Fruit fly (Drosophila melanogaster) whole organism, embryonic: Measurements from ENCODE around the gene msb1l.
A peak's percentile ranks its signal among the peaks of the same experiment; 100 is the strongest.

Experiments used
- B-H2 ChIP-seq: fragments of 200-800 bp; sonication (Bioruptor generic); optimal IDR thresholded peaks from 2 replicates; lab custom pipeline; 2018; ENCODE audit warnings: missing biosample characterization, mild to moderate bottlenecking, missing genetic modification characterization
- BEAF-32 ChIP-seq: fragments of 200-800 bp; sonication (Bioruptor generic); optimal IDR thresholded peaks from 3 replicates; lab custom pipeline; 2017; ENCODE audit warnings: missing biosample characterization, missing genetic modification characterization, mild to moderate bottlenecking, moderate library complexity, missing genetic modification reagents
- CG10267 ChIP-seq: fragments of 200-800 bp; sonication (Bioruptor generic); optimal IDR thresholded peaks from 2 replicates; lab custom pipeline; 2018; ENCODE audit warnings: missing biosample characterization, mild to moderate bottlenecking, missing genetic modification characterization, moderate library complexity
- CG10366 ChIP-seq: fragments of 200-800 bp; sonication (Bioruptor generic); IDR thresholded peaks from 2 replicates; pipeline ENCODE4 v1.3.6; 2022; ENCODE audit warnings: missing biosample characterization, missing genetic modification characterization
- CG10979 ChIP-seq: fragments of 200-800 bp; sonication (Bioruptor generic); optimal IDR thresholded peaks from 2 replicates; lab custom pipeline; 2018; ENCODE audit warnings: missing biosample characterization, mild to moderate bottlenecking, missing genetic modification characterization, moderate library complexity
- CG11085 ChIP-seq: fragments of 200-800 bp; sonication (Bioruptor generic); IDR thresholded peaks from 2 replicates; pipeline ENCODE4 v1.3.6; 2022; ENCODE audit warnings: missing biosample characterization, missing genetic modification characterization
- CG11456 ChIP-seq: fragments of 200-800 bp; sonication (Bioruptor generic); IDR thresholded peaks from 3 replicates; pipeline ENCODE4 v1.3.6; 2022; ENCODE audit warnings: missing biosample characterization, missing genetic modification characterization
- CG12942 ChIP-seq: fragments of 200-800 bp; sonication (Bioruptor generic); optimal IDR thresholded peaks from 3 replicates; lab custom pipeline; 2016; ENCODE audit warnings: missing biosample characterization, missing genetic modification characterization
- CG14014 ChIP-seq: fragments of 200-800 bp; sonication (Bioruptor generic); IDR thresholded peaks from 2 replicates; pipeline ENCODE4 v1.3.6; 2022; ENCODE audit warnings: missing biosample characterization, missing genetic modification characterization
- CG14710 ChIP-seq: fragments of 200-800 bp; sonication (Bioruptor generic); optimal IDR thresholded peaks from 3 replicates; lab custom pipeline; 2019; ENCODE audit warnings: missing biosample characterization, mild to moderate bottlenecking, missing genetic modification characterization, moderate library complexity
- CG1603 ChIP-seq: fragments of 200-800 bp; sonication (Bioruptor generic); optimal IDR thresholded peaks from 2 replicates; lab custom pipeline; 2019; ENCODE audit warnings: missing biosample characterization, mild to moderate bottlenecking, missing genetic modification characterization, moderate library complexity
- CG16813 ChIP-seq: fragments of 200-800 bp; sonication (Bioruptor generic); IDR thresholded peaks from 3 replicates; pipeline ENCODE4 v1.3.6; 2022; ENCODE audit warnings: missing biosample characterization, missing genetic modification characterization; ENCODE audit not compliant: partially characterized antibody
- CG2120 ChIP-seq: fragments of 200-800 bp; sonication (Bioruptor generic); optimal IDR thresholded peaks from 3 replicates; lab custom pipeline; 2016; ENCODE audit warnings: missing biosample characterization, missing genetic modification characterization
- CG32532 ChIP-seq: fragments of 200-800 bp; sonication (Bioruptor generic); IDR thresholded peaks from 2 replicates; pipeline ENCODE4 v1.3.6; 2022; ENCODE audit warnings: missing biosample characterization, missing genetic modification characterization
- CG34422 ChIP-seq: fragments of 200-800 bp; sonication (Bioruptor generic); IDR thresholded peaks from 3 replicates; pipeline ENCODE4 v1.3.6; 2022; ENCODE audit warnings: missing biosample characterization, missing genetic modification characterization
- CG4617 ChIP-seq: fragments of 200-800 bp; sonication (Bioruptor generic); optimal IDR thresholded peaks from 3 replicates; lab custom pipeline; 2016; ENCODE audit warnings: missing biosample characterization, missing genetic modification characterization, borderline replicate concordance
- CG9609 ChIP-seq: fragments of 200-800 bp; sonication (Bioruptor generic); optimal IDR thresholded peaks from 3 replicates; lab custom pipeline; 2016; ENCODE audit warnings: missing biosample characterization, missing genetic modification characterization
- CoRest ChIP-seq: fragments of 200-800 bp; sonication (Bioruptor generic); optimal IDR thresholded peaks from 3 replicates; lab custom pipeline; 2018; ENCODE audit warnings: missing biosample characterization, mild to moderate bottlenecking, missing genetic modification characterization, moderate library complexity
- Dll ChIP-seq: fragments of 200-800 bp; sonication (Bioruptor generic); IDR thresholded peaks from 4 replicates; pipeline ENCODE4 v1.3.6; 2022; ENCODE audit warnings: missing biosample characterization, missing genetic modification characterization; ENCODE audit not compliant: partially characterized antibody
- Dp ChIP-seq: fragments of 200-800 bp; sonication (Bioruptor generic); optimal IDR thresholded peaks from 2 replicates; lab custom pipeline; 2018; ENCODE audit warnings: missing biosample characterization, mild to moderate bottlenecking, missing genetic modification characterization, moderate library complexity
- Fer1 ChIP-seq: fragments of 200-800 bp; sonication (Bioruptor generic); optimal IDR thresholded peaks from 2 replicates; lab custom pipeline; 2017; ENCODE audit warnings: missing biosample characterization, mild to moderate bottlenecking, missing genetic modification characterization
- Hmr ChIP-seq: fragments of 200-800 bp; sonication (Bioruptor generic); optimal IDR thresholded peaks from 3 replicates; lab custom pipeline; 2017; ENCODE audit warnings: mild to moderate bottlenecking, missing biosample characterization, missing genetic modification reagents, missing genetic modification characterization
- MBD-R2 ChIP-seq: fragments of 200-800 bp; sonication (Bioruptor generic); IDR thresholded peaks from 2 replicates; pipeline ENCODE4 v1.3.6; 2022; ENCODE audit warnings: missing biosample characterization, missing genetic modification characterization
- MESR4 ChIP-seq: fragments of 200-800 bp; sonication (Bioruptor generic); optimal IDR thresholded peaks from 2 replicates; lab custom pipeline; 2018; ENCODE audit warnings: missing biosample characterization, mild to moderate bottlenecking, missing genetic modification characterization, moderate library complexity
- PHDP ChIP-seq: fragments of 200-800 bp; sonication (Bioruptor generic); optimal IDR thresholded peaks from 3 replicates; lab custom pipeline; 2018; ENCODE audit warnings: missing biosample characterization, mild to moderate bottlenecking, missing genetic modification characterization, moderate library complexity
- Sry-δ ChIP-seq: fragments of 200-800 bp; sonication (Bioruptor generic); optimal IDR thresholded peaks from 2 replicates; lab custom pipeline; 2016; ENCODE audit warnings: missing biosample characterization, missing genetic modification characterization
- TFAM ChIP-seq: fragments of 200-800 bp; sonication (Bioruptor generic); optimal IDR thresholded peaks from 2 replicates; lab custom pipeline; 2017; ENCODE audit warnings: missing biosample characterization, missing genetic modification characterization, inconsistent platforms
- bab2 ChIP-seq: fragments of 200-800 bp; sonication (Bioruptor generic); optimal IDR thresholded peaks from 2 replicates; lab custom pipeline; 2016; ENCODE audit warnings: missing biosample characterization, missing genetic modification characterization
- crc ChIP-seq: fragments of 200-800 bp; sonication (Bioruptor generic); optimal IDR thresholded peaks from 2 replicates; lab custom pipeline; 2016; ENCODE audit warnings: missing biosample characterization, missing genetic modification characterization
- crol ChIP-seq: fragments of 200-800 bp; sonication (Bioruptor generic); IDR thresholded peaks from 2 replicates; pipeline ENCODE4 v1.3.6; 2022; ENCODE audit warnings: missing biosample characterization, missing genetic modification characterization
- dimm ChIP-seq: fragments of 200-800 bp; sonication (Bioruptor generic); IDR thresholded peaks from 2 replicates; pipeline ENCODE4 v1.3.6; 2022; ENCODE audit warnings: missing biosample characterization, missing genetic modification characterization
- dmrt11E ChIP-seq: fragments of 200-800 bp; sonication (Bioruptor generic); optimal IDR thresholded peaks from 3 replicates; lab custom pipeline; 2018; ENCODE audit warnings: missing biosample characterization, mild to moderate bottlenecking, missing genetic modification characterization, moderate library complexity
- esg ChIP-seq: fragments of 200-800 bp; sonication (Bioruptor generic); conservative IDR thresholded peaks from 2 replicates; pipeline ENCODE4 v1.3.6; 2022; ENCODE audit warnings: missing biosample characterization, missing genetic modification characterization
- eve ChIP-seq, 2 experiments: fragments of >200 bp; optimal IDR thresholded peaks; 2 replicates each; lab custom pipeline; 2017; ENCODE audit warnings: missing biosample characterization in 2 of 2, missing genetic modification characterization in 2 of 2
- ewg ChIP-seq: fragments of 200-800 bp; sonication (Bioruptor generic); optimal IDR thresholded peaks from 3 replicates; lab custom pipeline; 2017; ENCODE audit warnings: mild to moderate bottlenecking, missing biosample characterization, missing genetic modification reagents, missing genetic modification characterization
- exex ChIP-seq: fragments of 200-800 bp; sonication (Bioruptor generic); optimal IDR thresholded peaks from 4 replicates; lab custom pipeline; 2018; ENCODE audit warnings: missing biosample characterization, mild to moderate bottlenecking, missing genetic modification characterization, moderate library complexity
- gce ChIP-seq: fragments of 200-800 bp; sonication (Bioruptor generic); IDR thresholded peaks from 3 replicates; pipeline ENCODE4 v1.3.6; 2022; ENCODE audit warnings: missing biosample characterization, missing genetic modification characterization
- gfzf ChIP-seq: fragments of 200-800 bp; sonication (Bioruptor generic); optimal IDR thresholded peaks from 2 replicates; lab custom pipeline; 2016; ENCODE audit warnings: missing biosample characterization, mild to moderate bottlenecking, missing genetic modification characterization, moderate library complexity
- hb ChIP-seq: fragments of 200-800 bp; sonication (Bioruptor generic); IDR thresholded peaks from 3 replicates; pipeline ENCODE4 v1.3.6; 2022; ENCODE audit warnings: missing biosample characterization, missing genetic modification characterization; ENCODE audit not compliant: partially characterized antibody
- ind ChIP-seq: fragments of 200-800 bp; sonication (Bioruptor generic); optimal IDR thresholded peaks from 3 replicates; lab custom pipeline; 2016; ENCODE audit warnings: missing biosample characterization, missing genetic modification characterization
- lbe ChIP-seq: fragments of 200-800 bp; sonication (Bioruptor generic); optimal IDR thresholded peaks from 2 replicates; lab custom pipeline; 2016; ENCODE audit warnings: missing biosample characterization, mild to moderate bottlenecking, missing genetic modification characterization
- onecut ChIP-seq: fragments of 200-800 bp; sonication (Bioruptor generic); IDR thresholded peaks from 2 replicates; pipeline ENCODE4 v1.3.6; 2022; ENCODE audit warnings: missing biosample characterization, missing genetic modification characterization
- peb ChIP-seq: fragments of 200-800 bp; sonication (Bioruptor generic); IDR thresholded peaks from 2 replicates; pipeline ENCODE4 v1.3.6; 2022; ENCODE audit warnings: missing biosample characterization, missing genetic modification characterization
- sc ChIP-seq, 3 experiments: fragments of >200 bp in 2 of 3; fragments of 200-800 bp in 1 of 3; sonication (Bioruptor generic) in 1 of 3; optimal IDR thresholded peaks; 2 replicates in 2 of 3; 3 replicates in 1 of 3; lab custom pipeline; 2017; ENCODE audit warnings: mild to moderate bottlenecking in 1 of 3, missing biosample characterization in 1 of 3, missing genetic modification characterization in 1 of 3, missing genetic modification reagents in 1 of 3
- sens-2 ChIP-seq: fragments of 200-800 bp; sonication (Bioruptor generic); IDR thresholded peaks from 2 replicates; pipeline ENCODE4 v1.3.6; 2022; ENCODE audit warnings: missing biosample characterization, missing genetic modification characterization
- stwl ChIP-seq: fragments of 200-800 bp; sonication (Bioruptor generic); optimal IDR thresholded peaks from 3 replicates; lab custom pipeline; 2018; ENCODE audit warnings: missing biosample characterization, mild to moderate bottlenecking, missing genetic modification characterization, moderate library complexity
- tgo ChIP-seq: fragments of 200-800 bp; sonication (Bioruptor generic); IDR thresholded peaks from 3 replicates; pipeline ENCODE4 v1.3.6; 2022; ENCODE audit warnings: missing biosample characterization, missing genetic modification characterization
- trem ChIP-seq: fragments of 200-800 bp; optimal IDR thresholded peaks from 3 replicates; lab custom pipeline; 2019; ENCODE audit warnings: missing biosample characterization, mild to moderate bottlenecking, missing genetic modification characterization, moderate library complexity
- vvl ChIP-seq: fragments of 200-800 bp; sonication (Bioruptor generic); IDR thresholded peaks from 2 replicates; pipeline ENCODE4 v1.3.6; 2022; ENCODE audit warnings: missing biosample characterization, missing genetic modification characterization
- zen ChIP-seq: fragments of 200-800 bp; sonication (Bioruptor generic); optimal IDR thresholded peaks from 3 replicates; lab custom pipeline; 2018; ENCODE audit warnings: missing biosample characterization, mild to moderate bottlenecking, missing genetic modification characterization, moderate library complexity

Gene msb1l

dm6 chr2L:19530092-19530491 is 47.4 kb upstream of the msb1l start, which contains the start of gene CG10165 (continued):
- peak; percentile 21 for TF ChIP-seq CG2120 (GFP tag; lab: Kevin White, UChicago)
- TF ChIP-seq B-H2 (GFP tag; lab: Kevin White, UChicago), result peak; percentile 23
- peak; percentile 7 for TF ChIP-seq gfzf (GFP tag; lab: Kevin White, UChicago)
- peak; percentile 57 for TF ChIP-seq exex
- TF ChIP-seq stwl (tag; lab: Kevin White, UChicago), result peak; percentile 49
- no peak for TF ChIP-seq peb (GFP tag; lab: Robert Waterston, UW)
- TF ChIP-seq CG12942 (GFP tag; lab: Kevin White, UChicago), result no peak
- TF ChIP-seq Fer1 (GFP tag; lab: Kevin White, UChicago), result peak; percentile 2
- TF ChIP-seq CG11456 (GFP tag; lab: Robert Waterston, UW), result no peak
- no peak for TF ChIP-seq PHDP (tag; lab: Kevin White, UChicago)
- peak; percentile 26 for TF ChIP-seq CG14710 (tag; lab: Kevin White, UChicago)
- peak; percentile 28 for TF ChIP-seq MESR4 (GFP tag; lab: Kevin White, UChicago)
- peak; percentile 83 for TF ChIP-seq MBD-R2 (GFP tag; lab: Robert Waterston, UW)
- TF ChIP-seq dmrt11E (tag; lab: Kevin White, UChicago), result no peak
- TF ChIP-seq lbe, result peak; percentile 19
- peak; percentile 47; the same call in 1 of the 2 replicates for TF ChIP-seq vvl (GFP tag; lab: Robert Waterston, UW)
- TF ChIP-seq CG10366, result no peak
- peak; percentile 5 for TF ChIP-seq Sry-δ (GFP tag; lab: Kevin White, UChicago)
- peak; percentile 33 for TF ChIP-seq ewg
- no peak for TF ChIP-seq eve (GFP tag; optimal IDR thresholded peaks at IDR 0.05; lab: Kevin White, UChicago)
- TF ChIP-seq trem (tag; lab: Kevin White, UChicago), result peak; percentile 3
- peak; percentile 94 for TF ChIP-seq CG10267
- no peak for TF ChIP-seq CG11085 (GFP tag; lab: Robert Waterston, UW)
- peak; percentile 12 for TF ChIP-seq BEAF-32
- TF ChIP-seq Dll, result peak; percentile 45; the same call in 2 of the 4 replicates
- TF ChIP-seq CG1603 (tag; lab: Kevin White, UChicago), result peak; percentile 16
- TF ChIP-seq CoRest (tag; lab: Kevin White, UChicago), result peak; percentile 4
- TF ChIP-seq CG4617, result peak; percentile 3
- peak; percentile 36; the same call in 1 of the 3 replicates for TF ChIP-seq CG34422 (GFP tag; lab: Robert Waterston, UW)
- no peak for TF ChIP-seq hb (GFP tag; lab: Robert Waterston, UW)
- peak; percentile 56 for TF ChIP-seq zen (tag; lab: Kevin White, UChicago)
- peak; percentile 11 for TF ChIP-seq Dp (GFP tag; lab: Kevin White, UChicago)
- TF ChIP-seq CG14014 (GFP tag; lab: Robert Waterston, UW), result no peak
- TF ChIP-seq, all 482 proteins: peak for 37

dm6 chr2L:19533247-19533646 is 44.3 kb upstream of the msb1l start, which contains the start of gene CG33116:
CG33116 (plus strand) TSS chr2L:19533479.
- peak; percentile 68 for TF ChIP-seq crc (GFP tag; lab: Kevin White, UChicago)
- peak; percentile 85 for TF ChIP-seq ind (GFP tag; lab: Kevin White, UChicago)
- no peak for TF ChIP-seq hb (GFP tag; lab: Robert Waterston, UW)
- TF ChIP-seq CG12942 (GFP tag; lab: Kevin White, UChicago), result peak; percentile 81
- TF ChIP-seq bab2, result peak; percentile 81
- no peak for TF ChIP-seq sens-2 (GFP tag; lab: Robert Waterston, UW)
- peak; percentile 83 for TF ChIP-seq CG9609
- TF ChIP-seq CG32532, result peak; percentile 82
- TF ChIP-seq Hmr (GFP tag; lab: Kevin White, UChicago), result peak; percentile 88
- TF ChIP-seq dimm, result peak; percentile 37; the same call in 1 of the 2 replicates
- TF ChIP-seq crol, result no peak
- TF ChIP-seq sc (optimal IDR thresholded peaks at IDR 0.05; lab: Kevin White, UChicago), result no peak
- peak; percentile 55 for TF ChIP-seq sc (GFP tag; optimal IDR thresholded peaks at IDR 0.05; lab: Kevin White, UChicago)
- peak; percentile 84 for TF ChIP-seq CG10979 (tag; lab: Kevin White, UChicago)
- TF ChIP-seq TFAM (GFP tag; lab: Kevin White, UChicago), result peak; percentile 23
- peak; percentile 27; the same call in 1 of the 3 replicates for TF ChIP-seq gce (GFP tag; lab: Robert Waterston, UW)
- no peak for TF ChIP-seq esg
- peak; percentile 81 for TF ChIP-seq onecut (GFP tag; lab: Robert Waterston, UW)
- TF ChIP-seq CG16813 (GFP tag; lab: Robert Waterston, UW), result no peak
- peak; percentile 75 for TF ChIP-seq tgo (GFP tag; lab: Robert Waterston, UW)
